Fruit fly (Drosophila melanogaster) whole organism, embryonic: Measurements from ENCODE around the gene Orct2.

Experiments used
- Adf1 ChIP-seq: fragments of 200-800 bp; sonication (Bioruptor generic); IDR thresholded peaks from 2 replicates; pipeline ENCODE4 v1.3.6; 2022; ENCODE audit warnings: missing biosample characterization, missing genetic modification characterization
- B-H1 ChIP-seq: fragments of 200-800 bp; sonication (Bioruptor generic); IDR thresholded peaks from 3 replicates; pipeline ENCODE4 v1.3.6; 2022; ENCODE audit warnings: missing biosample characterization, missing genetic modification characterization
- Blimp-1 ChIP-seq: fragments of 200-800 bp; sonication (Bioruptor generic); optimal IDR thresholded peaks from 3 replicates; lab custom pipeline; 2018; ENCODE audit warnings: missing biosample characterization, missing genetic modification characterization, mild to moderate bottlenecking, moderate library complexity, missing genetic modification reagents
- CG1024 ChIP-seq: fragments of 200-800 bp; sonication (Bioruptor generic); IDR thresholded peaks from 2 replicates; pipeline ENCODE4 v1.3.6; 2022; ENCODE audit warnings: missing biosample characterization, missing genetic modification characterization
- CG10267 ChIP-seq: fragments of 200-800 bp; sonication (Bioruptor generic); optimal IDR thresholded peaks from 2 replicates; lab custom pipeline; 2018; ENCODE audit warnings: missing biosample characterization, mild to moderate bottlenecking, missing genetic modification characterization, moderate library complexity
- CG10462 ChIP-seq: fragments of 200-800 bp; sonication (Bioruptor generic); optimal IDR thresholded peaks from 2 replicates; lab custom pipeline; 2016; ENCODE audit warnings: missing biosample characterization, missing genetic modification characterization
- CG11695 ChIP-seq: fragments of 200-800 bp; sonication (Bioruptor generic); IDR thresholded peaks from 3 replicates; pipeline ENCODE4 v1.3.6; 2022; ENCODE audit warnings: missing biosample characterization, missing genetic modification characterization
- CG11696 ChIP-seq: fragments of 200-800 bp; sonication (Bioruptor generic); IDR thresholded peaks from 2 replicates; pipeline ENCODE4 v1.3.6; 2022; ENCODE audit warnings: missing biosample characterization, missing genetic modification characterization
- CG13894 ChIP-seq: fragments of 200-800 bp; sonication (Bioruptor generic); optimal IDR thresholded peaks from 3 replicates; lab custom pipeline; 2018; ENCODE audit warnings: missing biosample characterization, mild to moderate bottlenecking, missing genetic modification characterization, moderate library complexity
- CG14050 ChIP-seq: fragments of 200-800 bp; sonication (Bioruptor generic); IDR thresholded peaks from 3 replicates; pipeline ENCODE4 v1.3.6; 2022; ENCODE audit warnings: missing biosample characterization, missing genetic modification characterization
- CG16815 ChIP-seq: fragments of 200-800 bp; sonication (Bioruptor generic); optimal IDR thresholded peaks from 3 replicates; lab custom pipeline; 2017; ENCODE audit warnings: missing biosample characterization, mild to moderate bottlenecking, missing genetic modification characterization
- CG17328 ChIP-seq: fragments of 200-800 bp; sonication (Bioruptor generic); IDR thresholded peaks from 2 replicates; pipeline ENCODE4 v1.3.6; 2022; ENCODE audit warnings: missing biosample characterization, missing genetic modification characterization
- CG30403 ChIP-seq: fragments of 200-800 bp; sonication (Bioruptor generic); optimal IDR thresholded peaks from 3 replicates; lab custom pipeline; 2016; ENCODE audit warnings: missing biosample characterization, missing genetic modification characterization
- CG3281 ChIP-seq: fragments of 200-800 bp; sonication (Bioruptor generic); optimal IDR thresholded peaks from 3 replicates; lab custom pipeline; 2017; ENCODE audit warnings: missing biosample characterization, mild to moderate bottlenecking, missing genetic modification characterization
- CG33213 ChIP-seq: fragments of 200-800 bp; sonication (Bioruptor generic); optimal IDR thresholded peaks from 3 replicates; lab custom pipeline; 2016; ENCODE audit warnings: missing biosample characterization, missing genetic modification characterization
- CG34224 ChIP-seq: fragments of 200-800 bp; sonication (Bioruptor generic); IDR thresholded peaks from 3 replicates; pipeline ENCODE4 v1.3.6; 2022; ENCODE audit warnings: missing biosample characterization, missing genetic modification characterization; ENCODE audit not compliant: partially characterized antibody
- CG42726 ChIP-seq: fragments of 200-800 bp; sonication (Bioruptor generic); IDR thresholded peaks from 2 replicates; pipeline ENCODE4 v1.3.6; 2022; ENCODE audit warnings: missing biosample characterization, missing genetic modification characterization; ENCODE audit not compliant: partially characterized antibody
- CG6272 ChIP-seq: fragments of 200-800 bp; sonication (Bioruptor generic); IDR thresholded peaks from 2 replicates; pipeline ENCODE4 v1.3.6; 2022; ENCODE audit warnings: missing biosample characterization, missing genetic modification characterization
- CG6854 ChIP-seq: fragments of 200-800 bp; sonication (Bioruptor generic); optimal IDR thresholded peaks from 3 replicates; lab custom pipeline; 2017; ENCODE audit warnings: missing biosample characterization, mild to moderate bottlenecking, missing genetic modification characterization
- CG7357 ChIP-seq: fragments of 200-800 bp; sonication (Bioruptor generic); IDR thresholded peaks from 3 replicates; pipeline ENCODE4 v1.3.6; 2022; ENCODE audit warnings: missing biosample characterization, missing genetic modification characterization
- CG7928 ChIP-seq: fragments of 200-800 bp; sonication (Bioruptor generic); optimal IDR thresholded peaks from 2 replicates; lab custom pipeline; 2017; ENCODE audit warnings: missing biosample characterization, mild to moderate bottlenecking, missing genetic modification characterization
- CG8388 ChIP-seq: fragments of 200-800 bp; sonication (Bioruptor generic); optimal IDR thresholded peaks from 2 replicates; lab custom pipeline; 2019; ENCODE audit warnings: missing biosample characterization, mild to moderate bottlenecking, missing genetic modification characterization, moderate library complexity
- CoRest ChIP-seq: fragments of 200-800 bp; sonication (Bioruptor generic); optimal IDR thresholded peaks from 3 replicates; lab custom pipeline; 2018; ENCODE audit warnings: missing biosample characterization, mild to moderate bottlenecking, missing genetic modification characterization, moderate library complexity
- Dbx ChIP-seq: fragments of 200-800 bp; sonication (Bioruptor generic); IDR thresholded peaks from 3 replicates; pipeline ENCODE4 v1.3.6; 2022; ENCODE audit warnings: missing biosample characterization, missing genetic modification characterization
- Dref ChIP-seq: fragments of 200-800 bp; sonication (Bioruptor generic); IDR thresholded peaks from 2 replicates; pipeline ENCODE4 v1.3.6; 2022; ENCODE audit warnings: missing biosample characterization, missing genetic modification characterization
- E2f1 ChIP-seq: fragments of 200-800 bp; sonication (Bioruptor generic); IDR thresholded peaks from 2 replicates; pipeline ENCODE4 v1.3.6; 2022; ENCODE audit warnings: missing biosample characterization, missing genetic modification characterization
- Fer3 ChIP-seq: fragments of 200-800 bp; sonication (Bioruptor generic); optimal IDR thresholded peaks from 2 replicates; lab custom pipeline; 2018; ENCODE audit warnings: missing biosample characterization, mild to moderate bottlenecking, missing genetic modification characterization, moderate library complexity
- HLH3B ChIP-seq: fragments of 200-800 bp; sonication (Bioruptor generic); IDR thresholded peaks from 2 replicates; pipeline ENCODE4 v1.3.6; 2022; ENCODE audit warnings: missing biosample characterization, missing genetic modification characterization
- Lim3 ChIP-seq: fragments of 200-800 bp; sonication (Bioruptor generic); IDR thresholded peaks from 2 replicates; pipeline ENCODE4 v1.3.6; 2022; ENCODE audit warnings: missing biosample characterization, missing genetic modification characterization
- Myb ChIP-seq: fragments of 200-800 bp; sonication (Bioruptor generic); optimal IDR thresholded peaks from 2 replicates; lab custom pipeline; 2016; ENCODE audit warnings: missing biosample characterization, missing genetic modification characterization
- NC2α ChIP-seq: fragments of 200-800 bp; sonication (Bioruptor generic); optimal IDR thresholded peaks from 2 replicates; lab custom pipeline; 2016; ENCODE audit warnings: missing biosample characterization, missing genetic modification characterization
- NfI ChIP-seq: fragments of 200-800 bp; sonication (Bioruptor generic); optimal IDR thresholded peaks from 3 replicates; lab custom pipeline; 2018; ENCODE audit warnings: missing biosample characterization, mild to moderate bottlenecking, missing genetic modification characterization, moderate library complexity
- Opbp ChIP-seq: fragments of 200-800 bp; sonication (Bioruptor generic); IDR thresholded peaks from 3 replicates; pipeline ENCODE4 v1.3.6; 2022; ENCODE audit warnings: missing biosample characterization, missing genetic modification characterization; ENCODE audit not compliant: partially characterized antibody
- Optix ChIP-seq: fragments of 200-800 bp; sonication (Bioruptor generic); IDR thresholded peaks from 3 replicates; pipeline ENCODE4 v1.3.6; 2022; ENCODE audit warnings: missing biosample characterization, missing genetic modification characterization
- Ravus ChIP-seq: fragments of 200-800 bp; sonication (Bioruptor generic); IDR thresholded peaks from 2 replicates; pipeline ENCODE4 v1.3.6; 2022; ENCODE audit warnings: missing biosample characterization, missing genetic modification characterization
- Spps ChIP-seq: fragments of 200-800 bp; sonication (Bioruptor generic); optimal IDR thresholded peaks from 2 replicates; lab custom pipeline; 2018; ENCODE audit warnings: missing biosample characterization, mild to moderate bottlenecking, missing genetic modification characterization
- Stat92E ChIP-seq, 3 experiments: fragments of >200 bp in 2 of 3; fragments of 200-800 bp in 1 of 3; sonication (Bioruptor generic) in 1 of 3; optimal IDR thresholded peaks; 2 replicates each; lab custom pipeline; 2017 to 2019; ENCODE audit warnings: missing biosample characterization in 3 of 3, missing genetic modification characterization in 3 of 3, mild to moderate bottlenecking in 1 of 3, moderate library complexity in 1 of 3
- YL-1 ChIP-seq: fragments of 200-800 bp; sonication (Bioruptor generic); optimal IDR thresholded peaks from 3 replicates; lab custom pipeline; 2017; ENCODE audit warnings: missing biosample characterization, mild to moderate bottlenecking, missing genetic modification characterization
- br ChIP-seq: fragments of >200 bp; optimal IDR thresholded peaks from 2 replicates; lab custom pipeline; 2017
- corto ChIP-seq: fragments of 200-800 bp; sonication (Bioruptor generic); optimal IDR thresholded peaks from 2 replicates; lab custom pipeline; 2016; ENCODE audit warnings: missing biosample characterization, mild to moderate bottlenecking, missing genetic modification characterization, moderate library complexity
- cwo ChIP-seq: fragments of 200-800 bp; sonication (Bioruptor generic); optimal IDR thresholded peaks from 3 replicates; lab custom pipeline; 2017; ENCODE audit warnings: missing biosample characterization, missing genetic modification characterization, mild to moderate bottlenecking, moderate library complexity, missing genetic modification reagents
- dimm ChIP-seq: fragments of 200-800 bp; sonication (Bioruptor generic); IDR thresholded peaks from 2 replicates; pipeline ENCODE4 v1.3.6; 2022; ENCODE audit warnings: missing biosample characterization, missing genetic modification characterization
- esg ChIP-seq: fragments of 200-800 bp; sonication (Bioruptor generic); conservative IDR thresholded peaks from 2 replicates; pipeline ENCODE4 v1.3.6; 2022; ENCODE audit warnings: missing biosample characterization, missing genetic modification characterization
- eyg ChIP-seq: fragments of 200-800 bp; sonication (Bioruptor generic); optimal IDR thresholded peaks from 3 replicates; lab custom pipeline; 2016; ENCODE audit warnings: missing biosample characterization, missing genetic modification characterization
- gsb-n ChIP-seq: fragments of 200-800 bp; sonication (Bioruptor generic); optimal IDR thresholded peaks from 3 replicates; lab custom pipeline; 2018; ENCODE audit warnings: missing biosample characterization, mild to moderate bottlenecking, missing genetic modification characterization
- hb ChIP-seq: fragments of 200-800 bp; sonication (Bioruptor generic); IDR thresholded peaks from 3 replicates; pipeline ENCODE4 v1.3.6; 2022; ENCODE audit warnings: missing biosample characterization, missing genetic modification characterization; ENCODE audit not compliant: partially characterized antibody
- mam ChIP-seq: fragments of 200-800 bp; sonication (Bioruptor generic); optimal IDR thresholded peaks from 3 replicates; lab custom pipeline; 2016; ENCODE audit warnings: missing biosample characterization, missing genetic modification characterization
- nom ChIP-seq: fragments of 200-800 bp; sonication (Bioruptor generic); optimal IDR thresholded peaks from 2 replicates; lab custom pipeline; 2017; ENCODE audit warnings: missing biosample characterization, missing genetic modification characterization, mild to moderate bottlenecking, moderate library complexity, missing genetic modification reagents
- onecut ChIP-seq: fragments of 200-800 bp; sonication (Bioruptor generic); IDR thresholded peaks from 2 replicates; pipeline ENCODE4 v1.3.6; 2022; ENCODE audit warnings: missing biosample characterization, missing genetic modification characterization
- pnt ChIP-seq: fragments of 200-800 bp; sonication (Bioruptor generic); optimal IDR thresholded peaks from 3 replicates; lab custom pipeline; 2016; ENCODE audit warnings: missing biosample characterization, missing genetic modification characterization
- toy ChIP-seq: fragments of 200-800 bp; sonication (Bioruptor generic); IDR thresholded peaks from 2 replicates; pipeline ENCODE4 v1.3.6; 2022; ENCODE audit warnings: missing biosample characterization, missing genetic modification characterization
- trem ChIP-seq: fragments of 200-800 bp; optimal IDR thresholded peaks from 3 replicates; lab custom pipeline; 2019; ENCODE audit warnings: missing biosample characterization, mild to moderate bottlenecking, missing genetic modification characterization, moderate library complexity
- yki ChIP-seq: fragments of >200 bp; optimal IDR thresholded peaks from 3 replicates; lab custom pipeline; 2018

The Orct2 gene

DNA sequence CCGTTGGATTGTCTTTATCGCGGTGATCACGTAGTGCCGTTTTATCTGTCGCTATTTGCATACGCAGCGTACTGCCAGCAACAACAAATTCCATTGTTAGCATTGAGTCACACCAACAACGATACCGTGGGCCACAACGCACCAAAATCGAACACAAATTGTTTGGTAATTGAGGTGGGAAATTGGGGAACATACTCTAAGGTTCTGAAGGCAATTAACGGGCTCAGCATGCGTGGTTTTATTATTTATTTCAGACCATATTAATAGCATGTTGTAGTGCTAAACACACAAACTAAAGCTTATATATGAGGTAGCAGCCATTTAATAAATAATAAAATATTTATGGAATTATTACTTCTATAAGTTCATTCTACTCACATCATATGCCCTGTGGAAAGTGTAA, 25.7 kb downstream of the Orct2 start (continued):
- 0 out of 2 replicates have a peak, but pooled peaks have one; percentile 16 for TF ChIP-seq E2f1 (GFP tag; lab: Robert Waterston, UW)
- TF ChIP-seq CG6272: no peak
- TF ChIP-seq CG10462: no peak
- TF ChIP-seq CoRest (tag; lab: Kevin White, UChicago): peak; percentile 21
- TF ChIP-seq CG7357: no peak
- no peak for TF ChIP-seq NfI (GFP tag; lab: Kevin White, UChicago)
- no peak for TF ChIP-seq CG1024 (GFP tag; lab: Robert Waterston, UW)
- no peak for TF ChIP-seq CG33213 (GFP tag; lab: Kevin White, UChicago)
- TF ChIP-seq br: no peak
- TF ChIP-seq CG10267 (tag; lab: Kevin White, UChicago): peak; percentile 12
- no peak for TF ChIP-seq CG34224 (GFP tag; lab: Robert Waterston, UW)
- peak; percentile 13 for TF ChIP-seq CG16815 (GFP tag; lab: Kevin White, UChicago)
- TF ChIP-seq CG7928 (GFP tag; lab: Kevin White, UChicago): no peak
- peak; percentile 42 for TF ChIP-seq CG8388
- no peak for TF ChIP-seq CG14050 (GFP tag; lab: Robert Waterston, UW)
- TF ChIP-seq Myb: no peak
- 0 out of 3 replicates have a peak, but pooled peaks have one; percentile 22 for TF ChIP-seq CG11695 (GFP tag; lab: Robert Waterston, UW)
- no peak for TF ChIP-seq nom (GFP tag; lab: Kevin White, UChicago)
- TF ChIP-seq CG3281 (GFP tag; lab: Kevin White, UChicago): no peak
- TF ChIP-seq Adf1: no peak
- no peak for TF ChIP-seq trem
- no peak for TF ChIP-seq eyg
- TF ChIP-seq HLH3B (GFP tag; lab: Robert Waterston, UW): no peak
- no peak for TF ChIP-seq hb (GFP tag; lab: Robert Waterston, UW)
- no peak for TF ChIP-seq onecut
- no peak for TF ChIP-seq Dref (GFP tag; lab: Robert Waterston, UW)
- TF ChIP-seq mam (GFP tag; lab: Kevin White, UChicago): no peak
- TF ChIP-seq pnt: no peak
- no peak for TF ChIP-seq CG17328 (GFP tag; lab: Robert Waterston, UW)
- no peak for TF ChIP-seq esg (GFP tag; lab: Robert Waterston, UW)
- no peak for TF ChIP-seq Stat92E (GFP tag; optimal IDR thresholded peaks at IDR 0.05; lab: Kevin White, UChicago)
- TF ChIP-seq CG13894 (tag; lab: Kevin White, UChicago): no peak
- TF ChIP-seq CG6854 (GFP tag; lab: Kevin White, UChicago): no peak
- TF ChIP-seq Opbp (GFP tag; lab: Robert Waterston, UW): no peak
- no peak for TF ChIP-seq NC2α (GFP tag; lab: Kevin White, UChicago)
- TF ChIP-seq CG42726: no peak
- no peak for TF ChIP-seq dimm
- peak; percentile 24 for TF ChIP-seq Blimp-1
- no peak for TF ChIP-seq YL-1 (GFP tag; lab: Kevin White, UChicago)
- TF ChIP-seq cwo: no peak
- no peak for TF ChIP-seq Dbx (GFP tag; lab: Robert Waterston, UW)
- TF ChIP-seq Spps: no peak
- TF ChIP-seq Ravus (GFP tag; lab: Robert Waterston, UW): no peak
- no peak for TF ChIP-seq CG11696 (GFP tag; lab: Robert Waterston, UW)
- no peak for TF ChIP-seq yki (lab: Kevin White, UChicago)
- no peak for TF ChIP-seq toy (GFP tag; lab: Robert Waterston, UW)
- TF ChIP-seq corto (GFP tag; lab: Kevin White, UChicago): no peak
- TF ChIP-seq B-H1 (GFP tag; lab: Robert Waterston, UW): no peak
- peak; percentile 15 for TF ChIP-seq CG30403
- TF ChIP-seq Lim3 (GFP tag; lab: Robert Waterston, UW): no peak
- peak; percentile 6 for TF ChIP-seq gsb-n
- no peak for TF ChIP-seq Optix (GFP tag; lab: Robert Waterston, UW)
- TF ChIP-seq Fer3 (tag; lab: Kevin White, UChicago): no peak
